Fruit fly (Drosophila melanogaster): ENCODE results near the gene CG9692.

Gene CG9692

dm6 chr3L:16713446-16714192 lies 8.8 kb downstream of the CG9692 start (continued):
- no peak for TF ChIP-seq CG2202 (tag; optimal IDR thresholded peaks at IDR 0.05)
- peak; percentile 31 for TF ChIP-seq stwl (tag; optimal IDR thresholded peaks at IDR 0.05)
- TF ChIP-seq Hey (tag; optimal IDR thresholded peaks at IDR 0.05) = no peak
- TF ChIP-seq ro (GFP tag; IDR thresholded peaks at IDR 0.05) = no peak
- peak; percentile 46 for TF ChIP-seq disco-r (GFP tag; optimal IDR thresholded peaks at IDR 0.05)
- peak; percentile 4 for TF ChIP-seq CG4328 (GFP tag; optimal IDR thresholded peaks at IDR 0.05)
- TF ChIP-seq CG15011 (GFP tag; optimal IDR thresholded peaks at IDR 0.05) = no peak
- TF ChIP-seq CG18476 (GFP tag; optimal IDR thresholded peaks at IDR 0.05) = no peak
- peak; percentile 63; the same call in 3 of the 4 replicates for TF ChIP-seq Dll (GFP tag; IDR thresholded peaks at IDR 0.05; ENCODE audit: partially characterized antibody)
- no peak for TF ChIP-seq H15 (GFP tag; IDR thresholded peaks at IDR 0.05)
- TF ChIP-seq Fer2 (tag; optimal IDR thresholded peaks at IDR 0.05) = no peak
- no peak for TF ChIP-seq gsb-n (tag; optimal IDR thresholded peaks at IDR 0.05)
- TF ChIP-seq CG2116 (GFP tag; optimal IDR thresholded peaks at IDR 0.05) = peak; percentile 65
- peak; percentile 60; the same call in 1 of the 3 replicates for TF ChIP-seq hb (GFP tag; IDR thresholded peaks at IDR 0.05; ENCODE audit: partially characterized antibody)
- no peak for TF ChIP-seq shn (GFP tag; optimal IDR thresholded peaks at IDR 0.05)
- TF ChIP-seq Lim3 (GFP tag; IDR thresholded peaks at IDR 0.05) = no peak
- no peak for TF ChIP-seq ssp (GFP tag; IDR thresholded peaks at IDR 0.05)
- no peak for TF ChIP-seq dan (GFP tag; IDR thresholded peaks at IDR 0.05)
- no peak for TF ChIP-seq CG31365 (tag; optimal IDR thresholded peaks at IDR 0.05)
- TF ChIP-seq HHEX (GFP tag; optimal IDR thresholded peaks at IDR 0.05) = no peak
- TF ChIP-seq MBD-R2 (GFP tag; IDR thresholded peaks at IDR 0.05) = no peak
- TF ChIP-seq CG8388 (GFP tag; optimal IDR thresholded peaks at IDR 0.05) = no peak
- TF ChIP-seq pzg (GFP tag; optimal IDR thresholded peaks at IDR 0.05) = peak; percentile 19
- TF ChIP-seq Hmx (GFP tag; optimal IDR thresholded peaks at IDR 0.05) = no peak
- peak; percentile 64 for TF ChIP-seq vnd (GFP tag; IDR thresholded peaks at IDR 0.05; ENCODE audit: partially characterized antibody)
- no peak for TF ChIP-seq Sin3A (optimal IDR thresholded peaks at IDR 0.05)
- no peak for TF ChIP-seq CG9797 (GFP tag; optimal IDR thresholded peaks at IDR 0.05)
- TF ChIP-seq fu2 (GFP tag; optimal IDR thresholded peaks at IDR 0.05) = no peak
- TF ChIP-seq CG2129 (GFP tag; IDR thresholded peaks at IDR 0.05; ENCODE audit: partially characterized antibody) = no peak
- no peak for TF ChIP-seq p53 (GFP tag; optimal IDR thresholded peaks at IDR 0.05)
- no peak for TF ChIP-seq sim (GFP tag; IDR thresholded peaks at IDR 0.05)
- no peak for TF ChIP-seq Tbp (GFP tag; optimal IDR thresholded peaks at IDR 0.05)
- no peak for TF ChIP-seq CG8944 (GFP tag; optimal IDR thresholded peaks at IDR 0.05)
- 0 out of 2 replicates have a peak, but pooled peaks have one; percentile 49 for TF ChIP-seq CG11696 (GFP tag; IDR thresholded peaks at IDR 0.05)
- no peak for TF ChIP-seq CG33557 (GFP tag; optimal IDR thresholded peaks at IDR 0.05)
- TF ChIP-seq CG14710 (tag; optimal IDR thresholded peaks at IDR 0.05) = peak; percentile 1
- no peak for TF ChIP-seq CG18619 (GFP tag; optimal IDR thresholded peaks at IDR 0.05)
- no peak for TF ChIP-seq ab (GFP tag; optimal IDR thresholded peaks at IDR 0.05)
- no peak for TF ChIP-seq CHES-1-like (GFP tag; optimal IDR thresholded peaks at IDR 0.05)
- TF ChIP-seq Doc2 (GFP tag; IDR thresholded peaks at IDR 0.05) = no peak
- TF ChIP-seq CG1603 (tag; optimal IDR thresholded peaks at IDR 0.05) = no peak
- no peak for TF ChIP-seq cad (GFP tag; optimal IDR thresholded peaks at IDR 0.05)
- no peak for TF ChIP-seq CG3163 (GFP tag; optimal IDR thresholded peaks at IDR 0.05)
- no peak for TF ChIP-seq Bdp1 (GFP tag; optimal IDR thresholded peaks at IDR 0.05)
- no peak; the same call in 2 of the 3 replicates for TF ChIP-seq Dbx (GFP tag; IDR thresholded peaks at IDR 0.05)
- TF ChIP-seq CG30431 (GFP tag; optimal IDR thresholded peaks at IDR 0.05) = no peak
- no peak for TF ChIP-seq CG16863 (GFP tag; optimal IDR thresholded peaks at IDR 0.05)
- no peak for TF ChIP-seq CG8359 (GFP tag; optimal IDR thresholded peaks at IDR 0.05; ENCODE audit: borderline replicate concordance)
- TF ChIP-seq Hsf (GFP tag; optimal IDR thresholded peaks at IDR 0.05) = no peak
- TF ChIP-seq kah (GFP tag; optimal IDR thresholded peaks at IDR 0.05) = no peak
- no peak for TF ChIP-seq Mrtf (GFP tag; IDR thresholded peaks at IDR 0.05)

Data from whole organism, embryonic.